Fruit fly (Drosophila melanogaster) whole organism, prepupa: Measurements from ENCODE around the gene sif.

Experiments
- CG6276 ChIP-seq: fragments of 200-800 bp; sonication (Bioruptor generic); optimal IDR thresholded peaks from 2 replicates; lab custom pipeline; 2017; ENCODE audit warnings: missing biosample characterization, mild to moderate bottlenecking, missing genetic modification characterization
- CG6792 ChIP-seq: fragments of 200-800 bp; sonication (Bioruptor generic); optimal IDR thresholded peaks from 3 replicates; lab custom pipeline; 2016; ENCODE audit warnings: missing biosample characterization, missing genetic modification characterization
- Eip93F ChIP-seq: fragments of 200-800 bp; sonication (Bioruptor generic); optimal IDR thresholded peaks from 2 replicates; lab custom pipeline; 2016; ENCODE audit warnings: missing biosample characterization, mild to moderate bottlenecking, missing genetic modification characterization
- Ets96B ChIP-seq: fragments of 200-800 bp; optimal IDR thresholded peaks from 2 replicates; lab custom pipeline; 2019; ENCODE audit warnings: missing biosample characterization, mild to moderate bottlenecking, missing genetic modification characterization, moderate library complexity
- Hr39 ChIP-seq: fragments of 200-800 bp; sonication (Bioruptor generic); optimal IDR thresholded peaks from 2 replicates; lab custom pipeline; 2016; ENCODE audit warnings: missing biosample characterization, missing genetic modification characterization
- Smox ChIP-seq: fragments of 200-800 bp; sonication (Bioruptor generic); optimal IDR thresholded peaks from 3 replicates; lab custom pipeline; 2016; ENCODE audit warnings: missing biosample characterization, missing genetic modification characterization
- cyc ChIP-seq: fragments of 200-800 bp; sonication (Bioruptor generic); optimal IDR thresholded peaks from 3 replicates; lab custom pipeline; 2016; ENCODE audit warnings: missing biosample characterization, missing genetic modification characterization
- esn ChIP-seq: fragments of 200-800 bp; sonication (Bioruptor generic); optimal IDR thresholded peaks from 2 replicates; lab custom pipeline; 2016; ENCODE audit warnings: missing biosample characterization, mild to moderate bottlenecking, missing genetic modification characterization, moderate library complexity
- svp ChIP-seq: fragments of 200-800 bp; sonication (Bioruptor generic); peaks from one replicate; lab custom pipeline; 2016; ENCODE audit warnings: missing biosample characterization, missing genetic modification characterization

DNA sequence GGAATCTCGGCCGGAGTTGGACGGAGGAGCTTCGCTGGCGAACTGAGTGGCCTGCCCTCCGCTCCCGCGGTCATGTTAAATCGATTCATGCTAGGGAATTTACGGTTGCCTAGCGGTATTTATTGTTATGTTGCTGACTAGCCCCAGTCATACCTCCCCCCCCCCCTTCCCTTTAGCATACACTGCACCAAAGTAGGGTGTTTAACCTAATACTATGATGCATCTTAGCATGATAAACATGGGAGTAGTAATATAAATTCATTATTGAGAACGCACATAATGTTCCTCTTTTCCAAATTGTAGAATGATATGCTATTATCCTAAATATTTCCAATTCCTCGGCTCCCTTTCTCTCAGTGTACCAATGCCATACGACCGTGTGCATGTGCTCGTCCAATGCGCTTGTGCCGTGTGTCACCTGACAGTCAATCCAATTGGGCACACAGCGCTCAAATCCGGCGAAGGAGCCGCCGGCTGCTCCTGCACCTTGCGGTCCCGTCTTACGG is 138.8 kb downstream of the sif start, which contains the start of gene Tektin-C:
- TF ChIP-seq Eip93F (GFP tag; lab: Kevin White, UChicago) (no peak), svp (GFP tag; lab: Kevin White, UChicago) (no peak), Ets96B (no peak), cyc (GFP tag; lab: Kevin White, UChicago) (no peak), CG6276 (GFP tag; lab: Kevin White, UChicago) (no peak), Hr39 (GFP tag; lab: Kevin White, UChicago) (no peak), Smox (GFP tag; lab: Kevin White, UChicago) (no peak), CG6792 (GFP tag; lab: Kevin White, UChicago) (no peak), esn (no peak)
